Fruit fly (Drosophila melanogaster) Kc167 (cell line): ENCODE data around the gene CG5435.

Source experiments
- Myc ChIP-seq: fragments of >200 bp; optimal IDR thresholded peaks from 2 replicates; lab custom pipeline; 2017; ENCODE audit warnings: missing external identifiers
- Sin3A ChIP-seq: fragments of >200 bp; optimal IDR thresholded peaks from 2 replicates; lab custom pipeline; 2018; ENCODE audit warnings: missing external identifiers
- h ChIP-seq: fragments of >200 bp; optimal IDR thresholded peaks from 3 replicates; lab custom pipeline; 2018; ENCODE audit warnings: missing external identifiers
- insv ChIP-seq: fragments of >200 bp; optimal IDR thresholded peaks from 3 replicates; lab custom pipeline; 2018; ENCODE audit warnings: missing external identifiers
- psq ChIP-seq: fragments of >200 bp; optimal IDR thresholded peaks from 2 replicates; lab custom pipeline; 2017; ENCODE audit warnings: missing external identifiers
- ttk ChIP-seq: sonication (Bioruptor generic); optimal IDR thresholded peaks from 2 replicates; lab custom pipeline; 2017; ENCODE audit warnings: missing external identifiers

DNA sequence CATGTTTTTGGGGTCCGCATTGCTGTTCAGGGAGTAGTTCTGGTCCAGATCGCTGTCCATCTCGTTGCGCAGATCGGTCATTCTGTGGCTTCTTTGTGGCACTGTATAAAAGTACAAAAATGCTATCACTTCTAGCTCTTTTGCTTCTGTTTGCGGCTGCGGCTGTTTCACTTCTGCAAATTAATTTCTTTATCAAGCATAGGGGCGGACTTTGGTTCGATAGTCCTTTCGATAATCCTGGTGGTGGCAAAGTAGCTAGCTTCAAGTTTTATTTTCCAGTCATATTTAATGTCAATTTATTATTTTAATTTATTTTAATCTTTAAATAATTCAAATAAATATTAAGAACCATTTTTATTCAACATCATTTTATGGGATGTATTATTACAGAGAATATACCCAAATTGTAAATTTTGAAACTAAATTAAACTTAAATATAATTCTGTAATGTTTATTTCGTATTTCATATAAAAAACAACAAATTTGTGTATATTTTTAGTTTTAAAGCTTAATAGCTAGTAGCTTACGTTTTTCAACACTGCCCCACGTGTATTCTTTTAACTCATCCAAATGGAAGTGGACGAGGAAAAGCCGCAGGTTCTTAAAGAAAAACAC is 3.1 kb downstream of the CG5435 start, which contains the start of the genes CG5446 and Trm1:
- no peak for TF ChIP-seq Sin3A (lab: Kevin White, UChicago)
- no peak for TF ChIP-seq psq
- no peak for TF ChIP-seq insv (lab: Kevin White, UChicago)
- no peak for TF ChIP-seq h
- TF ChIP-seq ttk = no peak
- TF ChIP-seq Myc = no peak
